Worm (Caenorhabditis elegans): ENCODE data around the gene pals-37.

Gene pals-37

DNA sequence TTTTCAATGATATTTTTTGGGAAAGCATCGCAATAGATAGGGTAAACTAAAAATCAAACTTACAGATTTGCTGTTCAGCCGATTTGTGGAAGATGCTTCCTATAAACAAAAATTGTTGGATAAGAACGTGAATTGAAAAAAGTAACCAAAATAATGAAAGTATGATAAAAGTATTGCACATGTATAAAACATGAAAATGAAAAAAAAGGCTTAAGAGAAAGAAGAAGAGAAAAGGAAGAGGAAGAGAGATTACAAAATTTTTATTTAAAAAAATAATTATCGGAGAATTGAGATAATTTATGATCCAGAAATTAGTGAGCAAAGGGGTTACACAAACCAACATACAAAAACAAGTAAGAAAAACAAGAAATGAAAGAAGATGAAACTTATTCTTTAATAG is at the start of gene pals-37:
TSS of gene pals-37 (minus strand) at position 101 of the 400 bp plus-strand sequence.
- TF ChIP-seq dao-5 (tag; optimal IDR thresholded peaks at IDR 0.05) (no peak), W03F9.2 (tag; optimal IDR thresholded peaks at IDR 0.05) (no peak), him-1 (tag; optimal IDR thresholded peaks at IDR 0.05) (no peak)

DNA sequence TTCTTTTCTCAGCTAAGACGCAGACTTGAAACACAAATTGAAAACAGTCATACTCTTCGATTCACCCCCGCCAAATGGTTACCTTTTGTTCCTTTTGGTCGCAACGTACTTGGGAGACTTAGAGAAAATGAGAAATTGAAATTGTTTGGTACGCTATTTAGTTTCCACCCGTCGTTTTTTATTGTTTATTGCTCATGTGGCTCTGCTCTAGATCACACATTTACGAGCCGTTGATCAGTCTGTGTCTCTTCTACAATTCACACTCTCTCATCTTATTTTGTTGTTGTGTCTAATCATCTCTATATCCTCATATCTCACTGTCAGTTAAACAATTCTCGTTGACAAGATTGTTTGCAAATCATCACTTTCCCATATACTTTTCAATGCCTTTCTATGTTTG is 46.7 kb upstream of the pals-37 start:
- TF ChIP-seq W03F9.2 (tag; optimal IDR thresholded peaks at IDR 0.05), result no peak
- TF ChIP-seq dao-5 (tag; optimal IDR thresholded peaks at IDR 0.05), result no peak
- TF ChIP-seq him-1 (tag; optimal IDR thresholded peaks at IDR 0.05), result no peak

DNA sequence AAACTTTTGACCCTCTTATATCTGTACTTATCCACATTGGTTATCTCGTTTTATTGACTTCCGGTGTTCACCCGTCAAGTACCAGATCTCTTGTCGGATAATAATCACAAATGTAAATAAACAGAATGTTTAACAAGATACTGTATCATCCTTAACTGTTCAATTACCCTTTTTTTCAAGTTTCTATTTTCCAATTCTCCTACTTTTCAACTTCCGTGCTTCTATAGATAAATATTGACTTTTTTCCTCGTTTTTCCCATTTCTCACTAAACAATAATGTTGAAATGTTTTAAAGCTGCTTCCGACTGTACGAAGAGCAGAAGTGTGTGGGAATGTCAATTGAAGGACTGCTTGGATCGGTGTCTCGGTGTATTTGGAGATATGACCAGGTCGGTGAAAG is 45.6 kb upstream of the pals-37 start, which contains the start of gene inx-11:
TSS of gene inx-11 (plus strand) at position 301 of the 400 bp plus-strand sequence.
- TF ChIP-seq W03F9.2 (tag; optimal IDR thresholded peaks at IDR 0.05) (no peak), him-1 (tag; optimal IDR thresholded peaks at IDR 0.05) (no peak), dao-5 (tag; optimal IDR thresholded peaks at IDR 0.05) (no peak)

DNA sequence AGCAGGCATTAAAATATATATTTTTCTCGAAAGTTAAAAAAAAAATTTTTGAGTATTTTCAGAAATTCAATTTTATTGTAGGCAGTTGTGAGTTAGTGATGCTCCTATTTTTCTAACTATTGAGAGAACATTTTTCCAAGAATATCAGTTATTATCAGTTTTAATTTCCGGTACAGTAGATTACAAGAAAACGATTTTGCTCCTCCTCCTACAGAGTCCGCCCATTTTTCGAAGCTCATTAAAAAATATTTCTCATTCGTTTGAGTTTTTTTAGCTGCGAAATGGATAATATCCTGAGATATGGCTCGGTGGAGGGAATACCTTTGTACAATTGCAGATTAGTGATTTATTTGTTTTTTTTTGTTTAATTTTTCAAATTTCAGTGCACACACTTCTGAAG is 43.3 kb upstream of the pals-37 start, which contains the start of gene srt-39:
TSS of gene srt-39 (plus strand) at position 301 of the 400 bp plus-strand sequence.
- no peak for TF ChIP-seq W03F9.2 (tag; optimal IDR thresholded peaks at IDR 0.05)
- TF ChIP-seq dao-5 (tag; optimal IDR thresholded peaks at IDR 0.05), result no peak
- no peak for TF ChIP-seq him-1 (tag; optimal IDR thresholded peaks at IDR 0.05)

DNA sequence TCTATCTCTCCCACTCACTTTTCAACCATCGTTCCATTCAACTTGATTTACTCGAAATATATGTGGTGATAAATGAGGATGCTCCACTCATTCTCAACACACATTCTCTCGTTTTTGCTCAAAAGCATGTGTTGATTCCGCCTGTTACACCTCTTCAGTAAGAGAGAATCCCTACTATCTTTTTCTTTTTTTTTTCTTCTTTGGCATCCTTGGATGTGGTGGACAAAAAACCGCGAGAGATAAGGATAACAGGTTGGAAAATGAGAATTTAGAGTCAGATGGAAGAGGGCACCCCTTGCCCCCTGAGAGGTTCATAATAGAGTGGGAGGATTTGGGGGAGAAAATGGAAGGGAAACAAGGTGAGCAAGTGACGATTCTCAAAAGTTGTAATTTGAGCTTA is 37.7 kb upstream of the pals-37 start:
- TF ChIP-seq him-1 (tag; optimal IDR thresholded peaks at IDR 0.05) (no peak), dao-5 (tag; optimal IDR thresholded peaks at IDR 0.05) (no peak), W03F9.2 (tag; optimal IDR thresholded peaks at IDR 0.05) (no peak)

DNA sequence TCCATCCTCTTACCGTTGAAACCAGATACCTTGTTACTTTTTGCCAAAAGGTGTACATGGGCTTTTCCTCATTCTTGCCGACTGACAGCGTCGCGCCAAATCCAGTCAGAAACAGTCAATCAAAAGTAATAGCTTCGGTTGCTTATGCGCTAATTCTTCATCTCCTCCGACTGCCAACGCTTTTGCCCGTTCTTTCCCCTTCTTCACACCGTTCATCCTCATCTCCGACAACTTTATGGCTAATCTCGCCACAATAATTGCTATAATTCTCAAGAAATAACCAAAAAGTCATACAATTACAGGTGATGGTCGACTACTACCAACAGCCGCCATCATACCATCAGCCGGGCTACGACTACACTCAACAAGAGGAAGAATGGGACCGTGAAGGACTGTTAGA is 36.8 kb upstream of the pals-37 start, which contains the start of gene atn-1:
TSS of gene atn-1 (plus strand) at position 301 of the 400 bp plus-strand sequence.
- TF ChIP-seq W03F9.2 (tag; optimal IDR thresholded peaks at IDR 0.05) (no peak), him-1 (tag; optimal IDR thresholded peaks at IDR 0.05) (no peak), dao-5 (tag; optimal IDR thresholded peaks at IDR 0.05) (no peak)

DNA sequence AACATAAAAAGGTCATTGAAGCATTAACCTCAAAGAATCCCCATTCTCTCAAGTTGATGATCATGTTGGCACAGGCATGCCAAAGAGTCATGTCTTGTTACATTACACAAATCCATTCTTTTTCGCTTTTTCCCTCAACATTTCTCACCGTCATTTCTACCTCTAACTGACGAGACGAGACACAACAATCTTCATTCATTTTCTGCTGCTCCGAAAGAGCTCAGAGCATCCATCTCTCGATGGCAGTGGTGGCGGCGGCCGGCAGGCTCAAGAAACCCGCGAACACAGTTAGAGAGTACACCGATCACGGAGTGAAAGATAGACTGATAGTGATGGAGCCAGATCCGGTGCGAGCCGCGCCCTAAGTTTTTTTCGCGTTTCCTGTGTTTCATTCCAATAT is 35.8 kb upstream of the pals-37 start:
- TF ChIP-seq W03F9.2 (tag; optimal IDR thresholded peaks at IDR 0.05), result no peak
- no peak for TF ChIP-seq dao-5 (tag; optimal IDR thresholded peaks at IDR 0.05)
- TF ChIP-seq him-1 (tag; optimal IDR thresholded peaks at IDR 0.05), result no peak

DNA sequence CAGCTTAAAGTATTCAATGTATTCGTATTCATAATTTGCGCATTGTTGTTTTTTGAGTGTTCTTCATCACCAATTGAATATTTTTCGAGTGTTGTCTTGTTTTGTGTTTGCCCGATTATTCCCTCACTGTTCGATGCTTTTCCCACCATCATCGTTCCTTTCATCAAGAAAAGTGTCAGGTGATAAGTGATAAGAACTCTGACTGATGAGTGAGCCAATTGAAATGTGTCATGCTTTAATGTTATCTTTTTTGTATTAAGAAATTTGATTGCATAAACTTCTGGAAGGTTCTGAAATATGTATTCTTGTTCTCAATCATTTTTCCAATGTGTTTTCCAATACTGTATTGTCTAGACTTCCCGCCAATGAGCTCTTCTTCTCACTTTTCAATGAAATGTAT is 34.0 kb upstream of the pals-37 start:
- no peak for TF ChIP-seq W03F9.2 (tag; optimal IDR thresholded peaks at IDR 0.05)
- TF ChIP-seq dao-5 (tag; optimal IDR thresholded peaks at IDR 0.05), result no peak
- TF ChIP-seq him-1 (tag; optimal IDR thresholded peaks at IDR 0.05), result no peak

DNA sequence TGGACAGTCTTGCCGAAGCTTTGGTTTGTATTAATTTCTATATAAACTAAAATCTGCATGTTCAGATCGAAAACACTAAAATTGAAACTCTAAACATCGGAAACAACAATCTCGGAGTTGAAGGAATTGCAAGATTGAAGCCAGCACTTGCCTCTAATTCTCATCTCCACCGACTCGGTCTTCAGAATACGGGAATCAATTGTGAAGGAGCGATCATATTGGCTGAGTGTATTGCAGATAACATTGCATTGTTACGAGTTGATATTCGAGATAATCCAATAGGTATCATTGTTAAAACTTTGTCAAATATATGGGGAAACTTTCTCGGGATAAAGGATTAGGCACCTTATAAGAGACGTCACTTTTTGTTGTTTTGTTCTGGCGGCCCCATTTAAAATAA is 29.0 kb upstream of the pals-37 start:
- TF ChIP-seq W03F9.2 (tag; optimal IDR thresholded peaks at IDR 0.05) (no peak), dao-5 (tag; optimal IDR thresholded peaks at IDR 0.05) (no peak), him-1 (tag; optimal IDR thresholded peaks at IDR 0.05) (no peak)

DNA sequence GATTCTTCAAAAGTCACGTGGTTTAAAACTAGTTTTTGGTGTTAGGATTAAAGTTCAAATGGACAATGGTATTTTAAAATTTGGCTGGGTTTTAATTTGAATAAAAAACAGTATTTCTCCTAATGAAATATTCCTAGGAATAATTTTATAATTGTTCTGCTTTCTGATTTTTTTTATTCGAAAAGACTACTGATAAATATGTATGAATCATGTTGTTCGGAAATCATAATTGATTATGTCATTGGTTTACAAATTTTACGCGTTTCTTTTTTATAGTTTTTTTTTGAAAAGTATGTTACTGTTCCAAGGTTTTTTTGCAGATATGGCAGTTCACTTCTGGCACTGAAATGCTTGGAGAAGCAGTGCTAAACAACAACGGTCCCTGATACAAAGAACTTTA is 27.0 kb upstream of the pals-37 start, which contains the start of gene F28C1.3:
TSS of gene F28C1.3 (plus strand) at position 301 of the 400 bp plus-strand sequence.
- TF ChIP-seq W03F9.2 (tag; optimal IDR thresholded peaks at IDR 0.05) (no peak), dao-5 (tag; optimal IDR thresholded peaks at IDR 0.05) (no peak), him-1 (tag; optimal IDR thresholded peaks at IDR 0.05) (no peak)

DNA sequence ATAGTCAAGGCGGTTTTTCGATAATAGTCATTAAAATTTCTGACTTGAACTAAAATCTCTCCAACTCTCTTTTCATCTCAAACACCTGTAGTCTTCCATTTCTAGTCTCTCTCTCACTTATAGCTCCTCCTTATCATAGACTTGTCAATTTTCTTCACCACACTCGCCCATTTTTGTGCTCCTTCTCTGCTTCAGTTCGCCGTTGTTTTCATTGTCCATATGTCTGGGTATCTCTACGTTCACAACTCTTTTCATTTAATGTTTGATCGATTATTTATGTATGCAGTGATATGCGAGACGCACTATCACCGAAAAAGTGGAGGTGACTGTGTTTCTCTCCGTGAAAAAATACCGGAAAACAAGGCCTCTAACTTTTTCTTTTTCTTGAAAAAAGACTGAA is 26.4 kb upstream of the pals-37 start:
- TF ChIP-seq W03F9.2 (tag; optimal IDR thresholded peaks at IDR 0.05), result peak; percentile 30
- no peak for TF ChIP-seq dao-5 (tag; optimal IDR thresholded peaks at IDR 0.05)

DNA sequence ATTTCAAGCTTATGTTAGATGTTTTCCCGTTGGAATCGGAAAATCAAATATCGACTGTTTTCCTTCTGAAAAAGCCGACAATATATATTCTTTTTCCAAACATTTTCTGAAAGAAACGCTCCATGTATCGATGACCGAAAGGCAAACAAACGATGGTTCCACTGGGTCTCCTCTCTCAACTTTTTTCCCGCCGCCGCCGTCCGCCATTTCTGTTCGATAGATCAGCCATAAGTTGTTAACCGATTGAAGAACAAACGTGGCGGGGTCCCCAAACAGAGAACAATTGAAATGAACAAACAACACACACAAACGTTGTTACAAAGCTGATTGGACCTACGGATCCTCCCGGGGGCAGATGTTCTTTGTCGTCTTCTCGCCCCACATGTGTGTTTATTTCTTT is 25.3 kb upstream of the pals-37 start:
- TF ChIP-seq him-1 (tag; optimal IDR thresholded peaks at IDR 0.05), result no peak
- no peak for TF ChIP-seq dao-5 (tag; optimal IDR thresholded peaks at IDR 0.05)
- TF ChIP-seq W03F9.2 (tag; optimal IDR thresholded peaks at IDR 0.05), result no peak

DNA sequence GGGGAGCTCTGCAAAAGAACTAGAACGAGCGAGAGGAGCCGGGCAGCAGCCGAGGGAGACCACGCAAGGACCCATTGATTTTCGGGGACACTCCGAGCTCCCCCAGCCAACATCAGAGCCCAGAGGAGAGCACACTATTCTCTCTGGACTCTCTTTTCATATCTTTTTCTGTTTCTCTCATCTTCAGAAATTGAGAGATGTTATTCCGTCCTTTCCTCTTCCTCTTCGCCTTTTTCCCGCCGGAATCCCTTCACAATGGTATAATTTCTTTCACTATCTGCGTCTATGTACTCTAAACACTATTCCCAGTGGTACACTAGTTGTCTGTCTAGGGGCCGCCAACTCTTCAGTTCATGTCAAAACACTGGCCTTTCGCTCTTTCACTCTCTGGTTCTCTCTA is 24.1 kb upstream of the pals-37 start:
- TF ChIP-seq dao-5 (tag; optimal IDR thresholded peaks at IDR 0.05) (no peak), him-1 (tag; optimal IDR thresholded peaks at IDR 0.05) (peak; percentile 52)

DNA sequence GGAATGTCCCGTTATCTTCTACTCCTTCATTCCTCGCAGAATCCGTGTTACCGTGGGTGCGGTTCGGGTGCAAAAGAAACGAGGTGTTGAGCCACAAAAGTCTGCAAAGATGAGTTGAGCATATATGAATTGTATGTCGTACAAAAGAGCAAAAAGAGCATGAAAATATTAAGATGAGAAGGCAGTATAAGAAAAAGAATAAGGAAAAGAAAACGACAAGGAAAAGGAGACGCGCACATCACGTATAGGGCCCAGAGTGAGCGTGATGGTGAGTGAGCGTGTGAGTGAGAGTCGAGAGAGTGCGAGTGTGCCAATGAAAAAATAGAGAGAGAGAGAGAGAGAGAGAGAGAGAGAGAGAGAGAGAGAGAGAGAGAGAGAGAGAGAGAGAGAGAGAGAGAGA is 21.6 kb upstream of the pals-37 start, which contains the start of gene egl-10:
TSS of gene egl-10 (minus strand) at position 101 of the 400 bp plus-strand sequence.
- TF ChIP-seq W03F9.2 (tag; optimal IDR thresholded peaks at IDR 0.05) (no peak), him-1 (tag; optimal IDR thresholded peaks at IDR 0.05) (no peak), dao-5 (tag; optimal IDR thresholded peaks at IDR 0.05) (no peak)

DNA sequence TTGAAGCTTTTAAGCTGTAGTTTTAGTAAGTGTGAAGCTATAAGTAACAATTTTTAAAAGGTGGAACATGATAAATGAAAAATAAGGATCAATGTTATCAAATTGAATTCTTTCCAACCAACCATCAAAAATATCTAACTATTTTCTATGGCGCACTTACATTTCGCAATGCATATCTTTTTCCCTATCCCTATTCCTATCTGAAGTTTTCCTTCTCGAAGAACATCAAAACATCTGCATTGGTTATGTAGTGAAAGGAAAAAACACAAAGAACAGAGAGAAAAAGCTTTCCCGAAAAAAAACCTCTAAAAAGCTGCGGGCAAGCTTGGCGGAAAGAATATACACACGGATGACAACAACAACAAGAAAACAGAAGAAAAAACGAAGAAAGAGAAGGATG is 19.3 kb upstream of the pals-37 start:
- TF ChIP-seq W03F9.2 (tag; optimal IDR thresholded peaks at IDR 0.05), result no peak
- TF ChIP-seq dao-5 (tag; optimal IDR thresholded peaks at IDR 0.05), result no peak
- no peak for TF ChIP-seq him-1 (tag; optimal IDR thresholded peaks at IDR 0.05)

Data from whole organism, L4/young adult.